Fruit fly (Drosophila melanogaster) Kc167 (cell line): ENCODE results near the gene CG16974.

Source experiments
- Myc ChIP-seq: fragments of >200 bp; optimal IDR thresholded peaks from 2 replicates; lab custom pipeline; 2017; ENCODE audit warnings: missing external identifiers
- Sin3A ChIP-seq: fragments of >200 bp; optimal IDR thresholded peaks from 2 replicates; lab custom pipeline; 2018; ENCODE audit warnings: missing external identifiers
- h ChIP-seq: fragments of >200 bp; optimal IDR thresholded peaks from 3 replicates; lab custom pipeline; 2018; ENCODE audit warnings: missing external identifiers
- insv ChIP-seq: fragments of >200 bp; optimal IDR thresholded peaks from 3 replicates; lab custom pipeline; 2018; ENCODE audit warnings: missing external identifiers
- psq ChIP-seq: fragments of >200 bp; optimal IDR thresholded peaks from 2 replicates; lab custom pipeline; 2017; ENCODE audit warnings: missing external identifiers
- ttk ChIP-seq: sonication (Bioruptor generic); optimal IDR thresholded peaks from 2 replicates; lab custom pipeline; 2017; ENCODE audit warnings: missing external identifiers

CG16974 gene

DNA sequence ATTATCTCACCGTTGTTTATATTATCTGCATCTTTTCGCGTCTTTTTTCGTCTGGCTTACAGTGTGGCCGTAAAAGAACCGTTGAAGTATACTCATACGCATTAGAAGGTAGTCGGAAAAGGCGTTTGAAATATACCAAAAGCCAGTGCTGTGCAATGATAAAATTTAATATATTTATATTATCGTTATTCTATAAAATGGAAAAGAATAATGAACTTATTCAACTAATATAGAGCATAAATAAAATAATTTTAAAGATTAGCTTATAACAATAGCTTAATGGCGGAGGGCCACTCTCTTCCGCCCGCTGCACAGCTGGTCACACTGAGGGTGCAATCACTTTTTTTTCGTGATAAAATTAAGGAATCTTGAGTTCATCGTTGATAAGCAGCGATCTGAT is at the start of gene CG16974, which contains the start of gene Edem2:
CG16974 (minus strand) TSS at position 86 of the 400 bp plus-strand sequence.
Edem2 (plus strand) TSS at position 308 of the 400 bp plus-strand sequence.
- TF ChIP-seq h (lab: Kevin White, UChicago), result no peak
- TF ChIP-seq psq (lab: Kevin White, UChicago), result no peak
- TF ChIP-seq Myc (lab: Kevin White, UChicago), result no peak
- no peak for TF ChIP-seq Sin3A (lab: Kevin White, UChicago)
- TF ChIP-seq ttk (lab: Kevin White, UChicago), result no peak
- TF ChIP-seq insv (lab: Kevin White, UChicago), result no peak

- TF ChIP-seq Sin3A (lab: Kevin White, UChicago) (no peak), psq (lab: Kevin White, UChicago) (no peak), insv (lab: Kevin White, UChicago) (no peak), Myc (lab: Kevin White, UChicago) (no peak), ttk (lab: Kevin White, UChicago) (no peak)
Observed at dm6 chr2L:13239689-13240088, 47.9 kb upstream of the CG16974 start, which contains the start of gene Jhbp13. Gene Jhbp13 (plus strand): TSS chr2L:13239989.

dm6 chr2L:13236194-13236593 is 44.4 kb upstream of the CG16974 start, which contains the start of gene Jhbp14:
Gene Jhbp14 (plus strand): TSS chr2L:13236494.
- TF ChIP-seq h (lab: Kevin White, UChicago), result no peak
- TF ChIP-seq ttk (lab: Kevin White, UChicago), result no peak
- no peak for TF ChIP-seq insv (lab: Kevin White, UChicago)
- TF ChIP-seq Sin3A (lab: Kevin White, UChicago), result no peak
- TF ChIP-seq Myc (lab: Kevin White, UChicago), result no peak
- TF ChIP-seq psq (lab: Kevin White, UChicago), result no peak

DNA sequence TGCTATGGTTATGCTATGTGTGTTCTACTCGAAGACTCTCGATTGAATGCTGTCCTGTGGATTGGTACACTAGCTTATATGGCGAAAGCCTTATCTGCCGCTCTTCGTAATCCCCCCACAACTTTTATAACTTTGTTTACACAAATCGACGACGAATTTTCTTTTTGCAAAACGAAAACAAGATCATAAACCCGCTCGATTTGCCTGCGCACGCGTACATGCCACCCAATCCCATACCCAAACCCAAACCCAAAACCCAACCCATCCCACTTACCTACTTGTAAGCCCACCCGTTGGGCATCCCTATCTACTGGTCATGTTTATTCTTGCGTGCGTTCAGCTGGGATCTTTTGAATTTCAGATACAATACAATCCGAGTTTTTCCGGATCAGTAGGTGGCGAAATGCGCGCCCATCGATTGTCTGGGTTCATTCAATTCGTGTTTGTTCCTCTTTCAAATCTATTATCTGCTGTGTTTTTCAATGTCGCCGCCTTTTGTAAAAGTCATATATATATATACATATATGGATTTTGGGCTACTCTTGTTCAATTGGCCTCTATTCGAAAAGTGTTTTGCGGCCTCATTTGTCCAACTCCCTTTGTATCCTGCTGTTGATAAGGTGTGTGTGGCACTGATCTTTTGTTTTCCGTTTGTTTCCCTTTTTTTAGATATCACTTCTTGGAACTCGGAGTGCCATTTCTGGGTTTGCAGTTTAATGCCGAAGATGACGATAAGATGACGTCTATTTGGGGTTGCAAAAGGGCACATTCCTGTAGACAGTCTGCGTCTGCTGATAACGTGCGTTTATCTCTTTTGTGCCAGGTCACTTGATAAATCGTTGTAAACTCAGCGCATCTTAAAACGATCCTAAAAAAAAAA is 43.1 kb upstream of the CG16974 start, which contains the start of gene Mabi:
Mabi (minus strand) TSS at position 51 of the 880 bp plus-strand sequence.
- TF ChIP-seq insv (lab: Kevin White, UChicago) (no peak), Myc (lab: Kevin White, UChicago) (no peak), h (lab: Kevin White, UChicago) (no peak), psq (lab: Kevin White, UChicago) (no peak), Sin3A (lab: Kevin White, UChicago) (no peak)

DNA sequence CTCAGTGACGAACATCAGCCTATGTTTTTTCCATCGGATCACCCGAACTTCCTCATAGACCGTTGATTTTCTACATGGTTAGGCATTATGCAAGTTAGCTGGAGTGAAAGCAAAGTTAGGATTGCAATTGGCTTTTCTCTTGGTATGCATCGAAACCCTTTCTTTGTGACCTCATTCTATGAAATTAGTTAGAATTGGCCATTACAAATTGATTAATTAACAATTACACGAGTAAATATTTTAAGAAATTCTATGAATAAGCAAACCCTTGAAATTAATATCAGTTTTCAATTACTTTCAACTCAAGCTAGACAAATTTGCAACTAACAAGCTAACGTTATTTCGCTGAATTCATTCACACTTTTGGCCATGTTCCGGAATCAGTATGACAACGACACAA is 40.0 kb upstream of the CG16974 start, which contains the start of gene Prosalpha6T:
Prosalpha6T (plus strand) TSS at position 301 of the 400 bp plus-strand sequence.
- TF ChIP-seq Myc (lab: Kevin White, UChicago) (no peak), insv (lab: Kevin White, UChicago) (no peak), psq (lab: Kevin White, UChicago) (no peak), h (lab: Kevin White, UChicago) (no peak), Sin3A (lab: Kevin White, UChicago) (no peak), ttk (lab: Kevin White, UChicago) (no peak)

DNA sequence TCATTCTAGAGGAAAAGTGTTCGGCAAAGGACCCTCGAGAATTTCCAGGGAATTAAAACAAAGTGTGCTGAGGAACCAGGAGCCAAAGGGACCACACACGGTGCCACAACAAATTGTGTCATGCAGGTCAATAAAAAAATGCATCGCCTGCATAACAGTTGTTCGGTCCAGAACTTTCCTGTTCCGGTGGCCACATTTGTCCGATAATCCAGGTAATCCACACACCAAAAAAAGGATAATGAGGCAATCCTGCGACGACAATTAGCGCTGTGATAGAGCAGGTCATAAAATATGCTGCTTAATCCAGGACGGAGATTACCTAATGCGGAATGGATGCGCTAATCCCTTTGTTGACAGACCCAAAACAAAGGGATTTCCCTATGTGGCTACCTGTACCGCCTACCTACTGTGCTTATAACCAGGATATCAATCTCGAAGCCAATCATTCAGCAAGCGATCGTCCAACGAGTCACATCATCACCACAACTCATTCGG is 37.7 kb upstream of the CG16974 start, which contains the start of gene CG16815:
CG16815 (plus strand) TSS at position 445 of the 495 bp plus-strand sequence.
- no peak for TF ChIP-seq h (lab: Kevin White, UChicago)
- no peak for TF ChIP-seq psq (lab: Kevin White, UChicago)
- no peak for TF ChIP-seq Sin3A (lab: Kevin White, UChicago)
- TF ChIP-seq Myc (lab: Kevin White, UChicago), result no peak
- no peak for TF ChIP-seq insv (lab: Kevin White, UChicago)
- no peak for TF ChIP-seq ttk (lab: Kevin White, UChicago)

DNA sequence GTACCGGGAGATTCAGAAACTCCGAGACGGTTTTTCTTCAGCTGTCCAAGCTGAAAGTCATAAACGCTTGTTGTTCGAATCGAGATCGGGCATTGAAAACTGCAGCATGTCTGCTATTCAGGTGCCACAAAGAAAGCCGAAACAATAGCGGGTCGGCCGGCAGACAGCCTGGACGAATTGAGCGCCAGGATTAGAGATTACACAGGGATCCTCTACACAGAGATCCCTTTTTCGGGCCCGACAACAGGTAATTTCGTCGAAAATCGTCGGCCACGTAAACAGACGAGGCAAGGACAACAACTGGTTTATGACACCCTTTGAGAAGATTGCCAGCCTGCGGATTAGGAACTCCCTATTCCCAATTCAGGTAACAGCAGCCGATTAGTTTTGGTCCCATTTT is 35.5 kb upstream of the CG16974 start, which contains the start of gene CG16813:
CG16813 (plus strand) TSS at position 288 of the 400 bp plus-strand sequence.
- TF ChIP-seq psq (lab: Kevin White, UChicago) (no peak), h (lab: Kevin White, UChicago) (no peak), Sin3A (lab: Kevin White, UChicago) (no peak), Myc (lab: Kevin White, UChicago) (no peak), insv (lab: Kevin White, UChicago) (no peak), ttk (lab: Kevin White, UChicago) (no peak)

- TF ChIP-seq ttk (lab: Kevin White, UChicago) (no peak), Sin3A (lab: Kevin White, UChicago) (no peak), h (lab: Kevin White, UChicago) (no peak), insv (lab: Kevin White, UChicago) (no peak), psq (lab: Kevin White, UChicago) (no peak), Myc (lab: Kevin White, UChicago) (no peak)
Observed at dm6 chr2L:13225225-13225840, 33.6 kb upstream of the CG16974 start, which contains the start of gene CG15480. Gene CG15480 (minus strand): TSS chr2L:13225275.

DNA sequence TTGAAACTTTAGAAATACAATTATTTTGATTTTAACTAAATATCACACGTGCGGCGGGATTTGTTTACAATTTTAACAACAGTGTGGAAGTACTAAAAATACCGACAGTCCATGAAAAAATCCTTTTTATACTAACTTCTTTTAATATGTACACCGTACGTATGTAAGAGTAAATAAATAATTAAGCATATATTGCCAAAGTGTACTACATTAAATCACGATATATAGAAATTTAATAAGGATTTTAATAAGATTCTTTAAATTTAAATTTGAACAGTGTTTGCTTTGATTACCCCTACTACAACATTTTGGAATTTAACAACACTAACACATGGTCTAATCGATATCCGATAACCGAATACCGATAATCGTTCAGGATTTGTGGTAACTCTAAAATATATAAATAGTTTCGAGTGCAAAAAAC is 30.5 kb upstream of the CG16974 start, which contains the start of the genes Ski6 and CG16812:
Ski6 (minus strand) TSS at position 205 of the 424 bp plus-strand sequence.
CG16812 (plus strand) TSS at position 363 of the 424 bp plus-strand sequence.
- no peak for TF ChIP-seq h (lab: Kevin White, UChicago)
- no peak for TF ChIP-seq ttk (lab: Kevin White, UChicago)
- TF ChIP-seq insv (lab: Kevin White, UChicago), result no peak
- TF ChIP-seq Myc (lab: Kevin White, UChicago), result no peak
- no peak for TF ChIP-seq Sin3A (lab: Kevin White, UChicago)
- no peak for TF ChIP-seq psq (lab: Kevin White, UChicago)
